Worm (Caenorhabditis elegans) whole organism, L1 larva: Measurements from ENCODE around the gene srh-184.

Experiments
- elt-3 ChIP-seq, 6 experiments: fragments of 150-350 bp in 1 of 6; sonication (generic microtip); optimal IDR thresholded peaks; 2 replicates each; lab custom pipeline; 2017 to 2018; ENCODE audit warnings: missing biosample characterization in 6 of 6, missing genetic modification characterization in 6 of 6, inconsistent platforms in 1 of 6
- nhr-85 ChIP-seq: sonication (generic microtip); peaks from one replicate; lab custom pipeline; 2016; ENCODE audit warnings: missing genetic modification characterization, inconsistent platforms, missing compliant biosample characterization
- ztf-11 ChIP-seq, 2 experiments: sonication (generic microtip); optimal IDR thresholded peaks; 2 replicates each; lab custom pipeline; 2016 to 2017; ENCODE audit warnings: missing genetic modification characterization in 2 of 2, missing biosample characterization in 1 of 2, missing compliant biosample characterization in 1 of 2

- TF ChIP-seq elt-3 (tag; optimal IDR thresholded peaks at IDR 0.05; lab: Kevin White, UChicago) (no peak), nhr-85 (tag; lab: Kevin White, UChicago) (no peak), ztf-11 (tag; optimal IDR thresholded peaks at IDR 0.05; lab: Kevin White, UChicago) (no peak)
Measured at ce11 chrV:10816831-10817230, 18.8 kb upstream of the srh-184 start.
